Fruit fly (Drosophila melanogaster) whole organism, wandering third instar larva: ENCODE data around the gene lgs.

ENCODE experiments used
- Abd-B ChIP-seq: fragments of >200 bp; optimal IDR thresholded peaks from 2 replicates; lab custom pipeline; 2017; ENCODE audit warnings: missing biosample characterization, missing genetic modification characterization
- CG32264 ChIP-seq: fragments of 200-800 bp; sonication (Bioruptor generic); optimal IDR thresholded peaks from 2 replicates; lab custom pipeline; 2016; ENCODE audit warnings: missing biosample characterization, missing genetic modification characterization
- CG9705 ChIP-seq: fragments of 200-800 bp; sonication (Bioruptor generic); optimal IDR thresholded peaks from 2 replicates; lab custom pipeline; 2018; ENCODE audit warnings: missing biosample characterization, mild to moderate bottlenecking, missing genetic modification characterization
- CrebA ChIP-seq: fragments of 200-800 bp; sonication (Bioruptor generic); optimal IDR thresholded peaks from 2 replicates; lab custom pipeline; 2016; ENCODE audit warnings: missing biosample characterization, mild to moderate bottlenecking, missing genetic modification characterization, borderline replicate concordance
- Dfd ChIP-seq: fragments of >200 bp; optimal IDR thresholded peaks from 2 replicates; lab custom pipeline; 2017; ENCODE audit warnings: missing biosample characterization, missing genetic modification characterization
- Dif ChIP-seq: fragments of 200-275, 200-300 bp; sonication (Bioruptor generic); optimal IDR thresholded peaks from 2 replicates; lab custom pipeline; 2018; ENCODE audit warnings: missing biosample characterization, missing genetic modification characterization; ENCODE audit not compliant: partially characterized antibody
- GATAd ChIP-seq: sonication (Bioruptor generic); optimal IDR thresholded peaks from 2 replicates; lab custom pipeline; 2016; ENCODE audit warnings: missing biosample characterization, missing genetic modification characterization
- HLH106 ChIP-seq: fragments of 200-800 bp; optimal IDR thresholded peaks from 3 replicates; lab custom pipeline; 2019; ENCODE audit warnings: missing biosample characterization, mild to moderate bottlenecking, missing genetic modification characterization, moderate library complexity
- Hnf4 ChIP-seq: fragments of 200-800 bp; sonication (Bioruptor generic); optimal IDR thresholded peaks from 2 replicates; lab custom pipeline; 2016; ENCODE audit warnings: missing biosample characterization, mild to moderate bottlenecking, missing genetic modification characterization
- Hr78 ChIP-seq: fragments of >200 bp; optimal IDR thresholded peaks from 2 replicates; lab custom pipeline; 2017; ENCODE audit warnings: missing biosample characterization, missing genetic modification characterization
- Hr83 ChIP-seq: fragments of 200-300 bp; sonication (Bioruptor generic); optimal IDR thresholded peaks from 2 replicates; lab custom pipeline; 2016; ENCODE audit warnings: missing biosample characterization, mild to moderate bottlenecking, missing genetic modification characterization, moderate library complexity; ENCODE audit not compliant: poor library complexity, severe bottlenecking
- Jra ChIP-seq: sonication (Bioruptor generic); optimal IDR thresholded peaks from 2 replicates; lab custom pipeline; 2016; ENCODE audit warnings: missing biosample characterization, missing genetic modification characterization
- Mio ChIP-seq: sonication (Bioruptor generic); optimal IDR thresholded peaks from 2 replicates; lab custom pipeline; 2016; ENCODE audit warnings: missing biosample characterization, missing genetic modification characterization
- Myc ChIP-seq: fragments of >200 bp; optimal IDR thresholded peaks from 2 replicates; lab custom pipeline; 2017
- N ChIP-seq: fragments of >200 bp; optimal IDR thresholded peaks from 2 replicates; lab custom pipeline; 2018; ENCODE audit warnings: missing biosample characterization, missing external identifiers, missing genetic modification characterization
- OdsH ChIP-seq: fragments of 200-800 bp; sonication (Bioruptor generic); optimal IDR thresholded peaks from 2 replicates; lab custom pipeline; 2016; ENCODE audit warnings: missing biosample characterization, mild to moderate bottlenecking, missing genetic modification characterization
- Rel ChIP-seq, 2 experiments: fragments of 200-800 bp; sonication (Bioruptor generic) in 1 of 2; optimal IDR thresholded peaks; 2 replicates in 1 of 2; 3 replicates in 1 of 2; lab custom pipeline; 2016 to 2019; ENCODE audit warnings: mild to moderate bottlenecking in 2 of 2, missing biosample characterization in 2 of 2, missing genetic modification characterization in 2 of 2, moderate library complexity in 1 of 2
- Sp1 ChIP-seq: fragments of 200-800 bp; sonication (Bioruptor generic); optimal IDR thresholded peaks from 3 replicates; lab custom pipeline; 2019; ENCODE audit warnings: missing biosample characterization, mild to moderate bottlenecking, missing genetic modification characterization, moderate library complexity
- Vsx2 ChIP-seq: fragments of 200-300, 225-300 bp; sonication (Bioruptor generic); optimal IDR thresholded peaks from 2 replicates; lab custom pipeline; 2018; ENCODE audit warnings: missing biosample characterization, missing genetic modification characterization; ENCODE audit not compliant: partially characterized antibody
- br ChIP-seq: fragments of 200-800 bp; sonication (Bioruptor generic); optimal IDR thresholded peaks from 2 replicates; lab custom pipeline; 2016; ENCODE audit warnings: missing biosample characterization, missing genetic modification characterization
- brk ChIP-seq: fragments of 200-800 bp; sonication (Bioruptor generic); optimal IDR thresholded peaks from 2 replicates; lab custom pipeline; 2016; ENCODE audit warnings: missing biosample characterization, mild to moderate bottlenecking, missing genetic modification characterization
- dl ChIP-seq, 2 experiments: fragments of 175-275, 200-275 bp in 1 of 2; fragments of 200-275 bp in 1 of 2; sonication (Bioruptor generic); optimal IDR thresholded peaks; lab custom pipeline; 2018; ENCODE audit warnings: mild to moderate bottlenecking in 2 of 2, missing biosample characterization in 2 of 2, missing genetic modification characterization in 2 of 2, moderate library complexity in 2 of 2; ENCODE audit not compliant: partially characterized antibody in 2 of 2, insufficient read depth in 1 of 2
- dmrt93B ChIP-seq: fragments of 200-800 bp; sonication (Bioruptor generic); optimal IDR thresholded peaks from 2 replicates; lab custom pipeline; 2018; ENCODE audit warnings: missing biosample characterization, mild to moderate bottlenecking, missing genetic modification characterization
- dsf ChIP-seq: sonication (Bioruptor generic); optimal IDR thresholded peaks from 2 replicates; lab custom pipeline; 2016; ENCODE audit warnings: missing biosample characterization, missing genetic modification characterization, borderline replicate concordance
- ey ChIP-seq: fragments of 200-800 bp; sonication (Bioruptor generic); optimal IDR thresholded peaks from 2 replicates; lab custom pipeline; 2016; ENCODE audit warnings: missing biosample characterization, missing genetic modification characterization
- foxo ChIP-seq, 2 experiments: fragments of 200-800 bp; sonication (Bioruptor generic); optimal IDR thresholded peaks; 2 replicates in 1 of 2; 3 replicates in 1 of 2; lab custom pipeline; 2016 to 2017; ENCODE audit warnings: missing biosample characterization in 2 of 2, missing genetic modification characterization in 2 of 2
- fru ChIP-seq: fragments of 200-800 bp; sonication (Bioruptor generic); optimal IDR thresholded peaks from 3 replicates; lab custom pipeline; 2016; ENCODE audit warnings: missing biosample characterization, mild to moderate bottlenecking, missing genetic modification characterization
- h ChIP-seq: fragments of 200-800 bp; sonication (Bioruptor generic); optimal IDR thresholded peaks from 3 replicates; lab custom pipeline; 2016; ENCODE audit warnings: missing biosample characterization, mild to moderate bottlenecking, missing genetic modification characterization
- jim ChIP-seq: fragments of 175-275, 200-325 bp; sonication (Bioruptor generic); optimal IDR thresholded peaks from 2 replicates; lab custom pipeline; 2016; ENCODE audit warnings: missing biosample characterization, mild to moderate bottlenecking, missing genetic modification characterization
- lola ChIP-seq: fragments of >200 bp; optimal IDR thresholded peaks from 2 replicates; lab custom pipeline; 2017; ENCODE audit warnings: missing biosample characterization, missing genetic modification characterization
- pan ChIP-seq: fragments of >200 bp; optimal IDR thresholded peaks from 2 replicates; lab custom pipeline; 2017
- psq ChIP-seq: fragments of 200-800 bp; sonication (Bioruptor generic); optimal IDR thresholded peaks from 3 replicates; lab custom pipeline; 2017; ENCODE audit warnings: missing biosample characterization, mild to moderate bottlenecking, missing genetic modification characterization, moderate library complexity
- rgr ChIP-seq: fragments of 200-800 bp; sonication (Bioruptor generic); optimal IDR thresholded peaks from 3 replicates; lab custom pipeline; 2016; ENCODE audit warnings: missing biosample characterization, mild to moderate bottlenecking, missing genetic modification characterization
- sage ChIP-seq: fragments of 200-800 bp; sonication (Bioruptor generic); optimal IDR thresholded peaks from 2 replicates; lab custom pipeline; 2016; ENCODE audit warnings: missing biosample characterization, mild to moderate bottlenecking, missing genetic modification characterization
- sv ChIP-seq: fragments of 200-800 bp; sonication (Bioruptor generic); optimal IDR thresholded peaks from 3 replicates; lab custom pipeline; 2016; ENCODE audit warnings: missing biosample characterization, missing genetic modification characterization
- tai ChIP-seq: sonication (Bioruptor generic); optimal IDR thresholded peaks from 2 replicates; lab custom pipeline; 2016; ENCODE audit warnings: missing biosample characterization, missing genetic modification characterization
- usp ChIP-seq: fragments of >200 bp; optimal IDR thresholded peaks from 2 replicates; lab custom pipeline; 2017; ENCODE audit warnings: missing biosample characterization, missing genetic modification characterization
- woc ChIP-seq: sonication (Bioruptor generic); optimal IDR thresholded peaks from 2 replicates; lab custom pipeline; 2016; ENCODE audit warnings: missing biosample characterization, mild to moderate bottlenecking, missing genetic modification characterization

lgs gene

DNA sequence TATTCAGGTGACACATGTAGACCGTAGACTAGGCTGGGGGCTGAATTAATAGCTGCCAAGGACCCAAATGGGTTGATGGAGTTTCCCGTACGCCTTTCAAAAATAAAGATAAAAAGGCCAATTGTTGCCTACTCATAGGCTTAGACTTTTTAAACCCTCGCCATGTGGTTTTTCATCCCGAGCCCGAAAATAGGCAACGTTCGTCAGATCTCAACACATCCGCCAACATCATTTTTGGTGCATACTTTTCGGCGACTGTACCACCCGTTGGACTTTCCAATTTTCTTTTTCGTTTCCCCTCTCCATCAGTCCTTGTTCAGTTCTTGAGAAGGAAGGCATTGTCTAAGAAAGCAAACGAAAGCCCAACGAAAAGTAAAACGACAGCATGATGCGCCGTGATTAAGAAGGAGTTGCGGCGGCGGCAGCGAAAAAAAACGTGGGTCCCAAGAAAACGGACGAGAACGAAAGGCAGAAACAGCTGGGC, 28.2 kb downstream of the lgs start:
- TF ChIP-seq N (GFP tag; lab: Kevin White, UChicago) (peak; percentile 67), Myc (peak; percentile 73)

DNA sequence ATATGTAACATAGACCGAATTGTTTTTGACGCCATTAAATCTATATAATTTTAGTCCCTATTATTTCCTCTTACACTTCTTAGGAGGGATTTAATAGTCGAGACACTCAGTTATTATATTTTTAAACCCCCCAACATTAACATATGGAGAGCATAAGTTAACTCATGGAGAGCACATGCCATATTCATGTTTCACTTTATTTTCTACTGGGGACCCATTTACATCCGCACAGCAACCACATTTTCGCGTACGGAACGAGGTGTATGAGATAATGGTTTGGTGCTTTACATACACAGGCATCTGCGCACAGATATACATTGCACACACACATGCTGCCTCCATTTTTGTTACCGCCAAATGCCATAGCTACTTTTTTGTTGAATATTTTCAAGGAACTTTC, 32.2 kb downstream of the lgs start:
- TF ChIP-seq sage (GFP tag; lab: Kevin White, UChicago) (no peak), N (GFP tag; lab: Kevin White, UChicago) (no peak), OdsH (no peak), Mio (no peak), Myc (no peak), Hnf4 (no peak), Rel (GFP tag; optimal IDR thresholded peaks at IDR 0.05; lab: Kevin White, UChicago) (no peak), Rel (tag; optimal IDR thresholded peaks at IDR 0.05; lab: Kevin White, UChicago) (no peak), Dif (no peak), Sp1 (GFP tag; lab: Kevin White, UChicago) (no peak), dsf (GFP tag; lab: Kevin White, UChicago) (no peak), ey (GFP tag; lab: Kevin White, UChicago) (no peak), Hr83 (GFP tag; lab: Kevin White, UChicago) (no peak), Vsx2 (GFP tag; lab: Kevin White, UChicago) (no peak), Hr78 (GFP tag; lab: Kevin White, UChicago) (no peak), fru (GFP tag; lab: Kevin White, UChicago) (no peak), Abd-B (GFP tag; lab: Kevin White, UChicago) (no peak), Jra (GFP tag; lab: Kevin White, UChicago) (no peak), CG32264 (GFP tag; lab: Kevin White, UChicago) (no peak), jim (no peak)

DNA sequence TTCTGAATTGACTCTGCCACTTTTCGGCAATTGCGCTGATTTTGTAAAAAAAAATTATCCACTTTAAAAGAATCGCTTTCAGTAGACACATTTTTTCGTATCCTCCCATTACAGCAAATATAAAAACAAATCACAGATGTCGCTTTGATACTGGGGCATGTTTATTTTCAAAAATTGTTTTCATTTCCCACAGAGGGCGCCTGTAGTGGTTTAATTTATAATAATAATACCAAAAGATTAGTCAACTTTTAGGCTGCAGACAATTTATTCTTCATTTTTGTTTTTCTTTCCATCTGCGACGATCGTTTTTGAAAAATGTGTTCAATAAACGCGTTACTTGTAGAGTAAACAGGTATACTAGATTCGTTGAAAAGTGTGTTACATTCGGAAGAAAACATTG, 36.9 kb downstream of the lgs start:
- TF ChIP-seq tai (GFP tag; lab: Kevin White, UChicago), result peak; percentile 55
- no peak for TF ChIP-seq br
- TF ChIP-seq pan (lab: Kevin White, UChicago), result no peak
- no peak for TF ChIP-seq dmrt93B (GFP tag; lab: Kevin White, UChicago)
- no peak for TF ChIP-seq Dif
- TF ChIP-seq Vsx2 (GFP tag; lab: Kevin White, UChicago), result peak; percentile 43
- TF ChIP-seq CG9705, result no peak
- no peak for TF ChIP-seq Abd-B (GFP tag; lab: Kevin White, UChicago)
- no peak for TF ChIP-seq jim
- TF ChIP-seq HLH106 (tag; lab: Kevin White, UChicago), result no peak
- peak; percentile 26 for TF ChIP-seq sv (GFP tag; lab: Kevin White, UChicago)
- no peak for TF ChIP-seq N (GFP tag; lab: Kevin White, UChicago)
- TF ChIP-seq GATAd (GFP tag; lab: Kevin White, UChicago), result no peak
- TF ChIP-seq Dfd, result no peak
- TF ChIP-seq Hnf4, result peak; percentile 31
- no peak for TF ChIP-seq sage (GFP tag; lab: Kevin White, UChicago)
- no peak for TF ChIP-seq psq (GFP tag; lab: Kevin White, UChicago)
- peak; percentile 25 for TF ChIP-seq brk (GFP tag; lab: Kevin White, UChicago)
- TF ChIP-seq CrebA (GFP tag; lab: Kevin White, UChicago), result no peak
- TF ChIP-seq rgr, result peak; percentile 42
- peak; percentile 25 for TF ChIP-seq OdsH
- peak in 1 of 2 experiments; percentile 15 for TF ChIP-seq foxo (GFP tag; optimal IDR thresholded peaks at IDR 0.05; lab: Kevin White, UChicago)
- TF ChIP-seq usp (GFP tag; lab: Kevin White, UChicago), result no peak
- TF ChIP-seq dl (GFP tag; optimal IDR thresholded peaks at IDR 0.05; lab: Kevin White, UChicago; ENCODE audit: insufficient read depth in 1 of 2, partially characterized antibody in 2 of 2), result no peak
- no peak for TF ChIP-seq dsf (GFP tag; lab: Kevin White, UChicago)
- TF ChIP-seq Hr78 (GFP tag; lab: Kevin White, UChicago), result no peak
- TF ChIP-seq CG32264 (GFP tag; lab: Kevin White, UChicago), result no peak
- TF ChIP-seq lola, result no peak
- TF ChIP-seq h (GFP tag; lab: Kevin White, UChicago), result peak; percentile 9
- no peak for TF ChIP-seq ey (GFP tag; lab: Kevin White, UChicago)
- no peak for TF ChIP-seq woc
- TF ChIP-seq Hr83 (GFP tag; lab: Kevin White, UChicago), result peak; percentile 29
- TF ChIP-seq Sp1 (GFP tag; lab: Kevin White, UChicago), result no peak
- TF ChIP-seq Myc, result peak; percentile 62
- no peak for TF ChIP-seq Jra (GFP tag; lab: Kevin White, UChicago)
- TF ChIP-seq Rel (GFP tag; optimal IDR thresholded peaks at IDR 0.05; lab: Kevin White, UChicago), result no peak
- TF ChIP-seq Rel (tag; optimal IDR thresholded peaks at IDR 0.05; lab: Kevin White, UChicago), result no peak
- TF ChIP-seq Mio, result no peak
- TF ChIP-seq fru (GFP tag; lab: Kevin White, UChicago), result peak; percentile 24
